Worm (Caenorhabditis elegans) whole organism, L4 larva: ENCODE data around the gene F52H2.5.

Experiments used
- F26F4.8 ChIP-seq: fragments of 200-800 bp; sonication (Bioruptor generic); conservative IDR thresholded peaks from 2 replicates; pipeline ENCODE4 v1.3.6; 2022; ENCODE audit warnings: missing genetic modification characterization, missing compliant biosample characterization
- R02D3.7 ChIP-seq: fragments of 150-350 bp; sonication (generic microtip); optimal IDR thresholded peaks from 3 replicates; lab custom pipeline; 2014; ENCODE audit warnings: missing biosample characterization, missing genetic modification characterization
- T26A8.4 ChIP-seq: fragments of 200-800 bp; sonication (Bioruptor generic); IDR thresholded peaks from 2 replicates; pipeline ENCODE4 v1.3.6; 2022; ENCODE audit warnings: missing genetic modification characterization, missing compliant biosample characterization
- Y48G9A.11 ChIP-seq: fragments of 200-800 bp; sonication (Bioruptor generic); IDR thresholded peaks from 2 replicates; pipeline ENCODE4 v1.3.6; 2022; ENCODE audit warnings: missing genetic modification reagents, missing genetic modification characterization, missing compliant biosample characterization
- aha-1 ChIP-seq: fragments of 150-350 bp; peaks from one replicate; lab custom pipeline; 2014; ENCODE audit warnings: missing biosample characterization, missing genetic modification characterization
- aly-2 ChIP-seq: sonication (generic microtip); optimal IDR thresholded peaks from 2 replicates; lab custom pipeline; 2018; ENCODE audit warnings: missing biosample characterization, missing genetic modification characterization
- ama-1 ChIP-seq: fragments of 150-350 bp; optimal IDR thresholded peaks from 2 replicates; lab custom pipeline; 2014; ENCODE audit warnings: inconsistent platforms, mixed read lengths
- ceh-20 ChIP-seq: fragments of 200-800 bp; sonication (Bioruptor generic); IDR thresholded peaks from 2 replicates; pipeline ENCODE4 v1.3.6; 2022; ENCODE audit warnings: missing genetic modification reagents, missing genetic modification characterization, missing compliant biosample characterization
- ceh-28 ChIP-seq: fragments of 150-350 bp; optimal IDR thresholded peaks from 2 replicates; lab custom pipeline; 2014; ENCODE audit warnings: missing biosample characterization, missing genetic modification reagents, missing genetic modification characterization
- cey-2 ChIP-seq: sonication (generic microtip); optimal IDR thresholded peaks from 3 replicates; lab custom pipeline; 2017; ENCODE audit warnings: missing genetic modification characterization, mild to moderate bottlenecking, missing compliant biosample characterization, antibody characterized with exemption, borderline replicate concordance; ENCODE audit not compliant: insufficient read depth
- daf-19 ChIP-seq: fragments of 200-800 bp; sonication (Bioruptor generic); conservative IDR thresholded peaks from 2 replicates; pipeline ENCODE4 v1.3.6; 2022; ENCODE audit warnings: missing genetic modification characterization, missing compliant biosample characterization
- dpl-1 ChIP-seq: fragments of 150-350 bp; optimal IDR thresholded peaks from 2 replicates; lab custom pipeline; 2014; ENCODE audit warnings: missing biosample characterization, missing genetic modification reagents, missing genetic modification characterization
- duxl-1 ChIP-seq: sonication (generic microtip); optimal IDR thresholded peaks from 2 replicates; lab custom pipeline; 2016; ENCODE audit warnings: mild to moderate bottlenecking, missing genetic modification characterization, moderate library complexity, missing compliant biosample characterization; ENCODE audit not compliant: poor library complexity
- egl-27 ChIP-seq: sonication (generic microtip); optimal IDR thresholded peaks from 3 replicates; lab custom pipeline; 2017; ENCODE audit warnings: missing biosample characterization, missing genetic modification reagents, missing genetic modification characterization
- egl-43 ChIP-seq: fragments of 200-800 bp; sonication (Bioruptor generic); IDR thresholded peaks from 2 replicates; pipeline ENCODE4 v1.3.6; 2022; ENCODE audit warnings: missing genetic modification reagents, missing genetic modification characterization, missing compliant biosample characterization
- hlh-11 ChIP-seq: fragments of 200-800 bp; sonication (Bioruptor generic); optimal IDR thresholded peaks from 2 replicates; lab custom pipeline; 2018; ENCODE audit warnings: mild to moderate bottlenecking, missing genetic modification characterization, missing compliant biosample characterization
- hmg-1.1 ChIP-seq: fragments of 200-800 bp; sonication (Bioruptor generic); IDR thresholded peaks from 2 replicates; pipeline ENCODE4 v1.3.6; 2022; ENCODE audit warnings: missing genetic modification reagents, missing genetic modification characterization, missing compliant biosample characterization
- jun-1 ChIP-seq: fragments of 150-350 bp; optimal IDR thresholded peaks from 2 replicates; lab custom pipeline; 2014; ENCODE audit warnings: missing biosample characterization, missing genetic modification reagents, missing genetic modification characterization
- lim-7 ChIP-seq: fragments of 200-800 bp; sonication (Bioruptor generic); IDR thresholded peaks from 2 replicates; pipeline ENCODE4 v1.3.6; 2022; ENCODE audit warnings: missing genetic modification characterization, missing compliant biosample characterization
- lin-1 ChIP-seq: fragments of 200-800 bp; sonication (Bioruptor generic); IDR thresholded peaks from 2 replicates; pipeline ENCODE4 v1.3.6; 2022; ENCODE audit warnings: missing genetic modification reagents, missing genetic modification characterization, missing compliant biosample characterization
- lin-13 ChIP-seq: fragments of 150-350 bp; optimal IDR thresholded peaks from 2 replicates; lab custom pipeline; 2014; ENCODE audit warnings: missing biosample characterization, missing genetic modification reagents, missing genetic modification characterization
- lin-39 ChIP-seq: fragments of 150-350 bp; optimal IDR thresholded peaks from 2 replicates; lab custom pipeline; 2014; ENCODE audit warnings: missing biosample characterization, missing genetic modification reagents, missing genetic modification characterization
- lsy-2 ChIP-seq, 2 experiments: fragments of 150-350 bp in 1 of 2; sonication (generic microtip) in 1 of 2; optimal IDR thresholded peaks; 2 replicates each; lab custom pipeline; 2014 to 2017; ENCODE audit warnings: missing biosample characterization in 2 of 2, missing genetic modification characterization in 2 of 2
- mes-2 ChIP-seq: sonication (generic microtip); optimal IDR thresholded peaks from 2 replicates; lab custom pipeline; 2016; ENCODE audit warnings: missing genotype, mild to moderate bottlenecking, missing genetic modification characterization, missing compliant biosample characterization; ENCODE audit not compliant: poor library complexity, severe bottlenecking
- mxl-3 ChIP-seq: fragments of 200-800 bp; sonication (Bioruptor generic); optimal IDR thresholded peaks from 2 replicates; lab custom pipeline; 2018; ENCODE audit warnings: mild to moderate bottlenecking, missing genetic modification characterization, missing compliant biosample characterization
- nhr-11 ChIP-seq: fragments of 150-350 bp; optimal IDR thresholded peaks from 2 replicates; lab custom pipeline; 2014; ENCODE audit warnings: missing biosample characterization, missing genetic modification characterization
- nhr-111 ChIP-seq: fragments of 200-800 bp; sonication (Bioruptor generic); optimal IDR thresholded peaks from 2 replicates; lab custom pipeline; 2018; ENCODE audit warnings: mild to moderate bottlenecking, missing genetic modification characterization, missing compliant biosample characterization
- nhr-28 ChIP-seq: fragments of 150-350 bp; optimal IDR thresholded peaks from 2 replicates; lab custom pipeline; 2014; ENCODE audit warnings: missing biosample characterization, missing genetic modification characterization
- nhr-41 ChIP-seq: fragments of 200-800 bp; sonication (Bioruptor generic); IDR thresholded peaks from 2 replicates; pipeline ENCODE4 v1.3.6; 2022; ENCODE audit warnings: missing genetic modification reagents, missing genetic modification characterization, missing compliant biosample characterization
- nhr-6 ChIP-seq: fragments of 150-350 bp; optimal IDR thresholded peaks from 2 replicates; lab custom pipeline; 2014; ENCODE audit warnings: missing biosample characterization, missing genetic modification characterization
- rbr-2 ChIP-seq: sonication (generic microtip); optimal IDR thresholded peaks from 2 replicates; lab custom pipeline; 2016; ENCODE audit warnings: missing genotype, missing genetic modification characterization, missing compliant biosample characterization
- set-16 ChIP-seq: fragments of 200-800 bp; sonication (Bioruptor generic); IDR thresholded peaks from 2 replicates; pipeline ENCODE4 v1.3.6; 2022; ENCODE audit warnings: missing genetic modification reagents, missing genetic modification characterization, missing compliant biosample characterization
- skn-1 ChIP-seq: fragments of 150-350 bp; optimal IDR thresholded peaks from 2 replicates; lab custom pipeline; 2014; ENCODE audit warnings: missing biosample characterization, missing genetic modification characterization
- unc-130 ChIP-seq: sonication (generic microtip); optimal IDR thresholded peaks from 2 replicates; lab custom pipeline; 2016; ENCODE audit warnings: missing genetic modification reagents, missing genetic modification characterization, missing compliant biosample characterization
- unc-62 ChIP-seq, 3 experiments: fragments of 150-350 bp in 1 of 3; sonication (generic microtip); optimal IDR thresholded peaks in 2 of 3; peaks in 1 of 3; 1 replicate in 1 of 3; 2 replicates in 2 of 3; lab custom pipeline; 2014 to 2017; ENCODE audit warnings: missing biosample characterization in 3 of 3, missing genetic modification characterization in 3 of 3, missing genetic modification reagents in 3 of 3, missing genotype in 1 of 3
- zag-1 ChIP-seq: fragments of 150-350 bp; optimal IDR thresholded peaks from 2 replicates; lab custom pipeline; 2014; ENCODE audit warnings: missing biosample characterization, missing genetic modification characterization
- zip-11 ChIP-seq: fragments of 200-800 bp; sonication (Bioruptor generic); IDR thresholded peaks from 2 replicates; pipeline ENCODE4 v1.3.6; 2022; ENCODE audit warnings: missing genetic modification characterization, missing compliant biosample characterization
- zip-2 ChIP-seq: fragments of 150-350 bp; optimal IDR thresholded peaks from 2 replicates; lab custom pipeline; 2014; ENCODE audit warnings: missing biosample characterization, missing genetic modification characterization

F52H2.5 gene

ce11 chrX:2553433-2553860, 6.4 kb downstream of the F52H2.5 start (continued):
- TF ChIP-seq mxl-3 (GFP tag; lab: Kevin White, UChicago) (peak; percentile 76), lin-13 (GFP tag; lab: Kevin White, UChicago) (peak; percentile 53), lin-39 (tag; lab: Kevin White, UChicago) (no peak), ama-1 (no peak), F26F4.8 (GFP tag; lab: Robert Waterston, UW) (peak; percentile 81), ceh-20 (peak; percentile 83), lin-1 (GFP tag; lab: Robert Waterston, UW) (peak; percentile 81; the same call in 1 of the 2 replicates), R02D3.7 (tag; lab: Kevin White, UChicago) (no peak), zag-1 (tag; lab: Kevin White, UChicago) (no peak), lim-7 (GFP tag; lab: Robert Waterston, UW) (peak; percentile 92), nhr-111 (GFP tag; lab: Kevin White, UChicago) (peak; percentile 48), daf-19 (GFP tag; lab: Robert Waterston, UW) (peak; percentile 92), ceh-28 (tag; lab: Kevin White, UChicago) (no peak), dpl-1 (peak; percentile 17), nhr-11 (tag; lab: Kevin White, UChicago) (no peak), zip-11 (GFP tag; lab: Robert Waterston, UW) (peak; percentile 56; the same call in 1 of the 2 replicates), egl-27 (tag; lab: Kevin White, UChicago) (no peak), egl-43 (GFP tag; lab: Robert Waterston, UW) (peak; percentile 94)

ce11 chrX:2552210-2552674, 7.6 kb downstream of the F52H2.5 start, which contains the start of gene aat-3:
aat-3 (plus strand) TSS chrX:2552260.
- 0 out of 2 replicates have a peak, but pooled peaks have one; percentile 28 for TF ChIP-seq hmg-1.1
- TF ChIP-seq duxl-1: no peak
- TF ChIP-seq aly-2 (tag; lab: Kevin White, UChicago): no peak
- peak; percentile 64 for TF ChIP-seq aha-1 (tag; lab: Kevin White, UChicago)
- no peak for TF ChIP-seq nhr-41 (GFP tag; lab: Robert Waterston, UW)
- TF ChIP-seq Y48G9A.11: no peak
- TF ChIP-seq nhr-28 (tag; lab: Kevin White, UChicago): peak; percentile 23
- TF ChIP-seq unc-62 (GFP tag; optimal IDR thresholded peaks at IDR 0.05 in 1 of 2; lab: Kevin White, UChicago): peak in 1 of 2 experiments; percentile 69
- no peak for TF ChIP-seq unc-62 (tag; optimal IDR thresholded peaks at IDR 0.05; lab: Kevin White, UChicago)
- no peak for TF ChIP-seq T26A8.4 (GFP tag; lab: Robert Waterston, UW)
- peak; percentile 5 for TF ChIP-seq mes-2 (tag; lab: Kevin White, UChicago)
- TF ChIP-seq hlh-11: peak; percentile 2

- TF ChIP-seq Y48G9A.11 (0 out of 2 replicates have a peak, but pooled peaks have one; percentile 10), unc-62 (GFP tag; optimal IDR thresholded peaks at IDR 0.05 in 1 of 2; lab: Kevin White, UChicago) (no peak), unc-62 (tag; optimal IDR thresholded peaks at IDR 0.05; lab: Kevin White, UChicago) (no peak), skn-1 (tag; lab: Kevin White, UChicago) (no peak), hmg-1.1 (no peak), zip-2 (tag; lab: Kevin White, UChicago) (no peak), jun-1 (tag; lab: Kevin White, UChicago) (no peak), nhr-6 (no peak), set-16 (GFP tag; lab: Robert Waterston, UW) (peak; percentile 81), cey-2 (tag; lab: Kevin White, UChicago) (no peak), aha-1 (tag; lab: Kevin White, UChicago) (peak; percentile 18), egl-43 (GFP tag; lab: Robert Waterston, UW) (peak; percentile 26; the same call in 1 of the 2 replicates), unc-130 (GFP tag; lab: Kevin White, UChicago) (no peak), rbr-2 (no peak), lsy-2 (tag; optimal IDR thresholded peaks at IDR 0.05; lab: Kevin White, UChicago) (no peak)
Observed at ce11 chrX:2551450-2551849, 8.4 kb downstream of the F52H2.5 start.
